Worm (Caenorhabditis elegans): ENCODE measurements around the gene myrf-2.

Gene myrf-2

ce11 chrX:10188493-10188895 lies 5.7 kb downstream of the myrf-2 start (continued):
- peak; percentile 60 for TF ChIP-seq hmg-1.2 (GFP tag; IDR thresholded peaks at IDR 0.05)
- no peak for TF ChIP-seq ztf-25 (GFP tag; IDR thresholded peaks at IDR 0.05)
- TF ChIP-seq gei-17 (GFP tag; optimal IDR thresholded peaks at IDR 0.05), result peak; percentile 18
- TF ChIP-seq B0261.1 (tag; optimal IDR thresholded peaks at IDR 0.05), result no peak
- no peak for TF ChIP-seq unc-62 (GFP tag; optimal IDR thresholded peaks at IDR 0.05)
- TF ChIP-seq nhr-90 (tag; optimal IDR thresholded peaks at IDR 0.05), result peak; percentile 54
- TF ChIP-seq sdz-38 (tag; optimal IDR thresholded peaks at IDR 0.05), result no peak
- peak in 1 of 3 experiments; percentile 71 for TF ChIP-seq lin-35 (GFP tag; optimal IDR thresholded peaks at IDR 0.05)
- TF ChIP-seq pbrm-1 (GFP tag; IDR thresholded peaks at IDR 0.05), result peak; percentile 49; the same call in 1 of the 2 replicates
- TF ChIP-seq zfh-2 (GFP tag; conservative IDR thresholded peaks at IDR 0.05), result peak; percentile 98
- TF ChIP-seq F57A8.1 (GFP tag; optimal IDR thresholded peaks at IDR 0.05), result no peak
- no peak for TF ChIP-seq lir-1 (GFP tag; conservative IDR thresholded peaks at IDR 0.05)
- peak; percentile 63 for TF ChIP-seq mcd-1 (GFP tag; IDR thresholded peaks at IDR 0.05)
- TF ChIP-seq athp-1 (tag; optimal IDR thresholded peaks at IDR 0.05), result no peak
- peak; percentile 38 for TF ChIP-seq madf-10 (tag; optimal IDR thresholded peaks at IDR 0.05)
- no peak for TF ChIP-seq die-1 (tag; optimal IDR thresholded peaks at IDR 0.05)
- peak; percentile 75 for TF ChIP-seq ceh-27 (GFP tag; optimal IDR thresholded peaks at IDR 0.05)
- peak; percentile 62; the same call in 1 of the 2 replicates for TF ChIP-seq lin-26 (GFP tag; IDR thresholded peaks at IDR 0.05)
- peak; percentile 68 for TF ChIP-seq K11D2.4 (GFP tag; IDR thresholded peaks at IDR 0.05)
- peak; percentile 50 for TF ChIP-seq F22D6.2 (tag; optimal IDR thresholded peaks at IDR 0.05)
- TF ChIP-seq lin-40 (tag; optimal IDR thresholded peaks at IDR 0.05), result peak; percentile 85
- TF ChIP-seq ceh-91 (GFP tag; IDR thresholded peaks at IDR 0.05), result no peak
- no peak for TF ChIP-seq Y53G8AR.9 (GFP tag; conservative IDR thresholded peaks at IDR 0.05)
- no peak for TF ChIP-seq nhr-27 (tag; optimal IDR thresholded peaks at IDR 0.05)
- TF ChIP-seq attf-3 (GFP tag; conservative IDR thresholded peaks at IDR 0.05), result no peak
- 0 out of 2 replicates have a peak, but pooled peaks have one; percentile 13 for TF ChIP-seq ekl-4 (GFP tag; IDR thresholded peaks at IDR 0.05)
- no peak for TF ChIP-seq him-1 (tag; optimal IDR thresholded peaks at IDR 0.05)
- peak; percentile 49; the same call in 1 of the 2 replicates for TF ChIP-seq let-526 (GFP tag; IDR thresholded peaks at IDR 0.05)
- no peak for TF ChIP-seq nhr-120 (GFP tag; IDR thresholded peaks at IDR 0.05)
- 0 out of 2 replicates have a peak, but pooled peaks have one; percentile 20 for TF ChIP-seq cebp-1 (GFP tag; IDR thresholded peaks at IDR 0.05)
- TF ChIP-seq cebp-1 (tag; optimal IDR thresholded peaks at IDR 0.05), result peak; percentile 75
- no peak for TF ChIP-seq rpc-1 (optimal IDR thresholded peaks at IDR 0.05)
- TF ChIP-seq rpc-1 (tag; optimal IDR thresholded peaks at IDR 0.05), result no peak
- TF ChIP-seq F37B4.10 (GFP tag; IDR thresholded peaks at IDR 0.05), result no peak
- no peak for TF ChIP-seq D2030.7 (GFP tag; IDR thresholded peaks at IDR 0.05)
- TF ChIP-seq somi-1 (GFP tag; optimal IDR thresholded peaks at IDR 0.05), result peak; percentile 34
- TF ChIP-seq rec-8 (tag; optimal IDR thresholded peaks at IDR 0.05), result no peak
- peak; percentile 44 for TF ChIP-seq chd-7 (tag; optimal IDR thresholded peaks at IDR 0.05)
- TF ChIP-seq nfya-2 (GFP tag; IDR thresholded peaks at IDR 0.05), result no peak
- TF ChIP-seq T07F8.4 (tag; optimal IDR thresholded peaks at IDR 0.05), result peak; percentile 15
- peak; percentile 88 for TF ChIP-seq K12H6.12 (tag; optimal IDR thresholded peaks at IDR 0.05)
- peak; percentile 14 for TF ChIP-seq lin-54 (GFP tag; optimal IDR thresholded peaks at IDR 0.05)
- no peak for TF ChIP-seq snpc-1.1 (tag; optimal IDR thresholded peaks at IDR 0.05; ENCODE audit: insufficient read depth)
- TF ChIP-seq ceh-100 (GFP tag; IDR thresholded peaks at IDR 0.05), result no peak
- no peak for TF ChIP-seq mel-28 (tag; optimal IDR thresholded peaks at IDR 0.05; ENCODE audit: borderline replicate concordance)
- peak; percentile 42 for TF ChIP-seq tbp1 (GFP tag; optimal IDR thresholded peaks at IDR 0.05)
- peak; percentile 10 for TF ChIP-seq ama-1 (optimal IDR thresholded peaks at IDR 0.05)
- TF ChIP-seq ama-1 (GFP tag; optimal IDR thresholded peaks at IDR 0.05), result no peak
- no peak for TF ChIP-seq F33H1.4 (GFP tag; IDR thresholded peaks at IDR 0.05)
- TF ChIP-seq tlf-1 (GFP tag; optimal IDR thresholded peaks at IDR 0.05), result no peak

Data from whole organism, young adult.